Worm (Caenorhabditis elegans): ENCODE results near the gene sri-74.

DNA sequence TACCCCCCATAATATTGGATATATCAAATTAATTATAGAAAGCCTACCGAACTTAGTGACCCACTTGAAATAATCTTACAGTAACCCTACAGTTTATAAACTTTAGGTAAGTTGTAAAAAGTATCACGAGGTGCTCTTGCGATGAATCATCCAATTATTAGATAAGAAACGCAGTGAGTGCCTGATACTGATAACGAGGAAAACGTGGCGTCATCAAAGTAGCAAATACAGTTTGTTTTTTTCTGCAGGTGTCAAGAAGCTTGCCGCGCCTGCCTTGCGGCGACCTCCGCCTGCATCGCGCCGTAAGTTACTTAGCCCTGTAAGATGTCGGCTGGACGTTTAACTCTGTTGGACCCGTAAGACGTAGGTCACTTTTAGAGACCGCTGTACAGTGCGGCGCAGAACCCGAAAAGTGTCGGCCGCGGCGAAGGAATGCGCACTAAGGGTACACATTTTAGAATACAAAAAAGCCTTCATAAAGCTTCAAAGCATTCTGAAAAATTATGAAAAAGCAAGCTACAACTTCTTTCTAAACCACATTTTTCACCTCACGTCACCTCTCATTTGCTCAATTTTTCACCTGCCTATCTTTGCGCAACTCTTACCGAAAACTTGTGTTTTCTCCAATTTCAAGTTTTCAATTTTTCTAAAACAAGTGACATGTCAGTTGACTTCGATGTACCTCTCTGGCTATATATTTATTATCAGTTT, 27.4 kb upstream of the sri-74 start, which contains the start of gene sri-38:
- no peak for TF ChIP-seq nhr-28 (tag; optimal IDR thresholded peaks at IDR 0.05)
- no peak for TF ChIP-seq M03D4.4 (tag; optimal IDR thresholded peaks at IDR 0.05)
- TF ChIP-seq ztf-11 (tag; optimal IDR thresholded peaks at IDR 0.05), result no peak
